Worm (Caenorhabditis elegans): ENCODE measurements around the gene Y54G2A.45.

DNA sequence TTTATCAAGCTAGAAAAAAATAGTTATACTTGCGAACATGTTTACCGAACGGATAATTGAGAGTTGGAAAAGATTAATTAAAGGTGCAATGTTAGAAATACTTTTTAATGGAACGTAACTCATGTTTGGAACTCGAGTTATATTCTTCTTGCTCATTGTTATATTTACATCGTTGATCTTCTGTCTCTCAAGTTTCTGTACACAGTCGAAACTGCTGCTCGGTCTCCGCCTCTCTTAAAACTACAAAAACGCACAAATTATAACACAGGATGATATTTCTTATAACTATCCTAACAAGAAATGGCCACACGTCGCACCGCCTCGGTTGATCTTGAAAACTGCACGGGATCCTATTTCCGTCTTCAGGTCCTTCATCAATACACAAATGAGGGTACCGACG, 28.9 kb downstream of the Y54G2A.45 start, which contains the start of gene pudl-2:
- TF ChIP-seq pha-4 (tag; optimal IDR thresholded peaks at IDR 0.05) = no peak
- TF ChIP-seq snpc-4 (tag; optimal IDR thresholded peaks at IDR 0.05) = no peak
- no peak for TF ChIP-seq ceh-39 (tag; optimal IDR thresholded peaks at IDR 0.05)
- TF ChIP-seq nhr-76 (tag; optimal IDR thresholded peaks at IDR 0.05) = no peak
- TF ChIP-seq ztf-11 (tag; optimal IDR thresholded peaks at IDR 0.05) = no peak

Measured in whole organism, mixed stage, embryonic.